Worm (Caenorhabditis elegans): ENCODE data around the gene C02E7.8.

The C02E7.8 gene

ce11 chrV:4889477-4889876 is 31.1 kb downstream of the C02E7.8 start, which contains the start of gene ugt-12 (continued):
- TF ChIP-seq nhr-237 (tag; optimal IDR thresholded peaks at IDR 0.05) (no peak), dmd-4 (tag; optimal IDR thresholded peaks at IDR 0.05) (no peak), ZK546.5 (tag; optimal IDR thresholded peaks at IDR 0.05) (no peak), lsy-2 (tag; optimal IDR thresholded peaks at IDR 0.05) (no peak), R02D3.7 (tag; optimal IDR thresholded peaks at IDR 0.05) (no peak), nhr-11 (tag; optimal IDR thresholded peaks at IDR 0.05) (no peak), nhr-129 (tag; optimal IDR thresholded peaks at IDR 0.05) (peak; percentile 8)

- TF ChIP-seq ama-1 (optimal IDR thresholded peaks at IDR 0.05), result no peak
- TF ChIP-seq nhr-129 (tag; optimal IDR thresholded peaks at IDR 0.05), result no peak
- TF ChIP-seq ceh-16 (tag; optimal IDR thresholded peaks at IDR 0.05), result no peak
- TF ChIP-seq F13H6.1 (tag; optimal IDR thresholded peaks at IDR 0.05), result no peak
- TF ChIP-seq sma-9 (GFP tag; optimal IDR thresholded peaks at IDR 0.05), result no peak
- TF ChIP-seq sma-9 (tag; optimal IDR thresholded peaks at IDR 0.05), result no peak
- TF ChIP-seq skn-1 (tag; optimal IDR thresholded peaks at IDR 0.05), result no peak
- TF ChIP-seq nhr-6 (tag; optimal IDR thresholded peaks at IDR 0.05), result no peak
- TF ChIP-seq gmeb-1 (tag; optimal IDR thresholded peaks at IDR 0.05), result no peak
- TF ChIP-seq nhr-23 (tag; optimal IDR thresholded peaks at IDR 0.05), result no peak
Measured at ce11 chrV:4885372-4885771, 35.2 kb downstream of the C02E7.8 start, which contains the start of gene T19H12.3. Gene T19H12.3, plus strand, starts transcription at chrV:4885672.

ce11 chrV:4884490-4884889 is 36.1 kb downstream of the C02E7.8 start, which contains the start of gene T19H12.12:
Gene T19H12.12, plus strand, starts transcription at chrV:4884790.
- no peak for TF ChIP-seq skn-1 (tag; optimal IDR thresholded peaks at IDR 0.05)
- TF ChIP-seq ceh-82 (tag; optimal IDR thresholded peaks at IDR 0.05), result no peak
- TF ChIP-seq dmd-4 (tag; optimal IDR thresholded peaks at IDR 0.05), result no peak
- no peak for TF ChIP-seq ztf-1 (GFP tag; conservative IDR thresholded peaks at IDR 0.05)
- TF ChIP-seq unc-39 (tag; optimal IDR thresholded peaks at IDR 0.05), result no peak
- TF ChIP-seq F13H6.1 (tag; optimal IDR thresholded peaks at IDR 0.05), result no peak
- no peak for TF ChIP-seq nhr-25 (tag; optimal IDR thresholded peaks at IDR 0.05)
- no peak for TF ChIP-seq peb-1 (tag; optimal IDR thresholded peaks at IDR 0.05)
- no peak for TF ChIP-seq nhr-23 (tag; optimal IDR thresholded peaks at IDR 0.05)
- TF ChIP-seq elt-1 (tag; optimal IDR thresholded peaks at IDR 0.05), result no peak
- TF ChIP-seq lin-13 (GFP tag; optimal IDR thresholded peaks at IDR 0.05), result no peak
- TF ChIP-seq nhr-129 (tag; optimal IDR thresholded peaks at IDR 0.05), result no peak
- TF ChIP-seq R02D3.7 (tag; optimal IDR thresholded peaks at IDR 0.05), result no peak

- no peak for TF ChIP-seq ZK546.5 (tag; optimal IDR thresholded peaks at IDR 0.05)
- TF ChIP-seq elt-1 (tag; optimal IDR thresholded peaks at IDR 0.05), result no peak
- TF ChIP-seq nhr-11 (tag; optimal IDR thresholded peaks at IDR 0.05), result no peak
- TF ChIP-seq nhr-21 (tag; optimal IDR thresholded peaks at IDR 0.05), result no peak
- no peak for TF ChIP-seq mab-5 (tag; optimal IDR thresholded peaks at IDR 0.05)
- no peak for TF ChIP-seq gmeb-1 (tag; optimal IDR thresholded peaks at IDR 0.05)
- no peak for TF ChIP-seq nhr-237 (tag; optimal IDR thresholded peaks at IDR 0.05)
- no peak for TF ChIP-seq egl-27 (tag; optimal IDR thresholded peaks at IDR 0.05)
- no peak for TF ChIP-seq lsy-2 (tag; optimal IDR thresholded peaks at IDR 0.05)
- no peak for TF ChIP-seq skn-1 (tag; optimal IDR thresholded peaks at IDR 0.05)
- TF ChIP-seq ceh-16 (tag; optimal IDR thresholded peaks at IDR 0.05), result no peak
- TF ChIP-seq nhr-129 (tag; optimal IDR thresholded peaks at IDR 0.05), result no peak
- TF ChIP-seq nhr-77 (tag; optimal IDR thresholded peaks at IDR 0.05), result no peak
Measured at ce11 chrV:4881377-4881776, 39.2 kb downstream of the C02E7.8 start, which contains the start of gene str-32. Gene str-32, minus strand, starts transcription at chrV:4881477.

- TF ChIP-seq unc-39 (tag; optimal IDR thresholded peaks at IDR 0.05), result no peak
- no peak for TF ChIP-seq Y55F3AM.14 (GFP tag; optimal IDR thresholded peaks at IDR 0.05)
- no peak for TF ChIP-seq elt-3 (tag; optimal IDR thresholded peaks at IDR 0.05)
- no peak for TF ChIP-seq ceh-82 (tag; optimal IDR thresholded peaks at IDR 0.05)
- no peak for TF ChIP-seq nhr-129 (tag; optimal IDR thresholded peaks at IDR 0.05)
- TF ChIP-seq aly-2 (tag; optimal IDR thresholded peaks at IDR 0.05), result no peak
- no peak for TF ChIP-seq blmp-1 (tag; optimal IDR thresholded peaks at IDR 0.05; ENCODE audit: insufficient read depth)
- no peak for TF ChIP-seq nhr-21 (tag; optimal IDR thresholded peaks at IDR 0.05)
- no peak for TF ChIP-seq sma-9 (GFP tag; optimal IDR thresholded peaks at IDR 0.05)
- TF ChIP-seq sma-9 (tag; optimal IDR thresholded peaks at IDR 0.05), result no peak
- no peak for TF ChIP-seq unc-55 (GFP tag; optimal IDR thresholded peaks at IDR 0.05)
- no peak for TF ChIP-seq alr-1 (tag; optimal IDR thresholded peaks at IDR 0.05)
- no peak for TF ChIP-seq fos-1 (tag; optimal IDR thresholded peaks at IDR 0.05)
- TF ChIP-seq gmeb-1 (tag; optimal IDR thresholded peaks at IDR 0.05), result no peak
- TF ChIP-seq nhr-6 (tag; optimal IDR thresholded peaks at IDR 0.05), result no peak
Measured at ce11 chrV:4879251-4879650, 41.3 kb downstream of the C02E7.8 start, which contains the start of gene T19H12.15. Gene T19H12.15, minus strand, starts transcription at chrV:4879351.
